Fruit fly (Drosophila melanogaster) whole organism, embryonic: ENCODE measurements around the gene Cpr67Fa1.

Experiments
- ATbp ChIP-seq: fragments of 200-800 bp; sonication (Bioruptor generic); optimal IDR thresholded peaks from 2 replicates; lab custom pipeline; 2017; ENCODE audit warnings: missing biosample characterization, mild to moderate bottlenecking, missing genetic modification characterization, missing genetic modification reagents
- Awh ChIP-seq: fragments of 200-800 bp; sonication (Bioruptor generic); IDR thresholded peaks from 2 replicates; pipeline ENCODE4, ENCODE4 v1.3.6; 2022; ENCODE audit warnings: missing biosample characterization, missing genetic modification characterization
- Bteb2 ChIP-seq: fragments of 200-800 bp; sonication (Bioruptor generic); optimal IDR thresholded peaks from 2 replicates; lab custom pipeline; 2016; ENCODE audit warnings: missing biosample characterization, missing genetic modification characterization
- CG10959 ChIP-seq: fragments of 200-800 bp; sonication (Bioruptor generic); IDR thresholded peaks from 2 replicates; pipeline ENCODE4 v1.3.6; 2022; ENCODE audit warnings: missing biosample characterization, missing genetic modification characterization
- CG11695 ChIP-seq: fragments of 200-800 bp; sonication (Bioruptor generic); IDR thresholded peaks from 3 replicates; pipeline ENCODE4 v1.3.6; 2022; ENCODE audit warnings: missing biosample characterization, missing genetic modification characterization
- CG14014 ChIP-seq: fragments of 200-800 bp; sonication (Bioruptor generic); IDR thresholded peaks from 2 replicates; pipeline ENCODE4 v1.3.6; 2022; ENCODE audit warnings: missing biosample characterization, missing genetic modification characterization
- CG15269 ChIP-seq: fragments of 200-800 bp; sonication (Bioruptor generic); optimal IDR thresholded peaks from 2 replicates; lab custom pipeline; 2018; ENCODE audit warnings: missing biosample characterization, mild to moderate bottlenecking, missing genetic modification characterization, moderate library complexity
- CG15514 ChIP-seq: fragments of 200-800 bp; sonication (Bioruptor generic); optimal IDR thresholded peaks from 3 replicates; lab custom pipeline; 2017; ENCODE audit warnings: missing biosample characterization, missing genetic modification characterization, mild to moderate bottlenecking, moderate library complexity, missing genetic modification reagents
- CG17359 ChIP-seq: fragments of 200-800 bp; sonication (Bioruptor generic); optimal IDR thresholded peaks from 3 replicates; lab custom pipeline; 2018; ENCODE audit warnings: missing biosample characterization, mild to moderate bottlenecking, missing genetic modification characterization, moderate library complexity
- CG2120 ChIP-seq: fragments of 200-800 bp; sonication (Bioruptor generic); optimal IDR thresholded peaks from 3 replicates; lab custom pipeline; 2016; ENCODE audit warnings: missing biosample characterization, missing genetic modification characterization
- CG2202 ChIP-seq: fragments of 200-800 bp; sonication (Bioruptor generic); optimal IDR thresholded peaks from 2 replicates; lab custom pipeline; 2018; ENCODE audit warnings: missing biosample characterization, mild to moderate bottlenecking, missing genetic modification characterization
- CG2712 ChIP-seq: fragments of 200-800 bp; optimal IDR thresholded peaks from 3 replicates; lab custom pipeline; 2019; ENCODE audit warnings: missing biosample characterization, mild to moderate bottlenecking, missing genetic modification characterization, moderate library complexity
- CG31224 ChIP-seq: fragments of 200-800 bp; sonication (Bioruptor generic); IDR thresholded peaks from 2 replicates; pipeline ENCODE4 v1.3.6; 2022; ENCODE audit warnings: missing biosample characterization, missing genetic modification characterization
- CG32772 ChIP-seq: fragments of 200-800 bp; sonication (Bioruptor generic); IDR thresholded peaks from 2 replicates; pipeline ENCODE4 v1.3.6; 2022; ENCODE audit warnings: missing biosample characterization, missing genetic modification characterization
- CG7839 ChIP-seq: fragments of 200-800 bp; sonication (Bioruptor generic); optimal IDR thresholded peaks from 3 replicates; lab custom pipeline; 2018; ENCODE audit warnings: missing biosample characterization, mild to moderate bottlenecking, missing genetic modification characterization, moderate library complexity
- CG8290 ChIP-seq, 3 experiments: fragments of 200-800 bp; sonication (Bioruptor generic); optimal IDR thresholded peaks; 2 replicates each; lab custom pipeline; 2016 to 2019; ENCODE audit warnings: missing biosample characterization in 3 of 3, missing genetic modification characterization in 3 of 3, mild to moderate bottlenecking in 2 of 3, moderate library complexity in 1 of 3
- Deaf1 ChIP-seq: fragments of 200-800 bp; optimal IDR thresholded peaks from 3 replicates; lab custom pipeline; 2019; ENCODE audit warnings: missing biosample characterization, mild to moderate bottlenecking, missing genetic modification characterization, moderate library complexity
- Hr51 ChIP-seq, 2 experiments: fragments of 200-800 bp; sonication (Bioruptor generic); optimal IDR thresholded peaks; 2 replicates in 1 of 2; 3 replicates in 1 of 2; lab custom pipeline; 2016 to 2018; ENCODE audit warnings: missing biosample characterization in 2 of 2, missing genetic modification characterization in 2 of 2, mild to moderate bottlenecking in 1 of 2, moderate library complexity in 1 of 2
- Hr78 ChIP-seq, 2 experiments: fragments of 200-800 bp in 1 of 2; fragments of >200 bp in 1 of 2; sonication (Bioruptor generic) in 1 of 2; optimal IDR thresholded peaks; 2 replicates each; lab custom pipeline; 2017 to 2019; ENCODE audit warnings: missing biosample characterization in 2 of 2, missing genetic modification characterization in 2 of 2, mild to moderate bottlenecking in 1 of 2, moderate library complexity in 1 of 2
- Kr ChIP-seq: fragments of 200-800 bp; sonication (Bioruptor generic); optimal IDR thresholded peaks from 2 replicates; lab custom pipeline; 2017; ENCODE audit warnings: missing biosample characterization, mild to moderate bottlenecking, missing genetic modification characterization
- Med ChIP-seq: fragments of 200-800 bp; sonication (Bioruptor generic); peaks from one replicate; lab custom pipeline; 2016; ENCODE audit warnings: missing biosample characterization, missing genetic modification characterization, mild to moderate bottlenecking, inconsistent platforms, moderate library complexity
- Opbp ChIP-seq: fragments of 200-800 bp; sonication (Bioruptor generic); IDR thresholded peaks from 3 replicates; pipeline ENCODE4 v1.3.6; 2022; ENCODE audit warnings: missing biosample characterization, missing genetic modification characterization; ENCODE audit not compliant: partially characterized antibody
- Rfx ChIP-seq: fragments of 200-800 bp; sonication (Bioruptor generic); IDR thresholded peaks from 2 replicates; pipeline ENCODE4 v1.3.6; 2022; ENCODE audit warnings: missing biosample characterization, missing genetic modification characterization
- Ssrp ChIP-seq: fragments of 200-800 bp; sonication (Bioruptor generic); optimal IDR thresholded peaks from 2 replicates; lab custom pipeline; 2018; ENCODE audit warnings: missing biosample characterization, mild to moderate bottlenecking, missing genetic modification characterization, moderate library complexity
- TFAM ChIP-seq: fragments of 200-800 bp; sonication (Bioruptor generic); optimal IDR thresholded peaks from 2 replicates; lab custom pipeline; 2017; ENCODE audit warnings: missing biosample characterization, missing genetic modification characterization, inconsistent platforms
- cg ChIP-seq: fragments of 200-800 bp; sonication (Bioruptor generic); optimal IDR thresholded peaks from 3 replicates; lab custom pipeline; 2019; ENCODE audit warnings: missing biosample characterization, mild to moderate bottlenecking, missing genetic modification characterization, moderate library complexity
- chm ChIP-seq: fragments of 200-800 bp; sonication (Bioruptor generic); IDR thresholded peaks from 2 replicates; pipeline ENCODE4 v1.3.6; 2022; ENCODE audit warnings: missing biosample characterization, missing genetic modification characterization
- chn ChIP-seq: fragments of 200-800 bp; sonication (Bioruptor generic); optimal IDR thresholded peaks from 2 replicates; lab custom pipeline; 2016; ENCODE audit warnings: missing biosample characterization, missing genetic modification characterization
- ci ChIP-seq: fragments of 200-800 bp; sonication (Bioruptor generic); IDR thresholded peaks from 3 replicates; pipeline ENCODE4 v1.3.6; 2022; ENCODE audit warnings: missing biosample characterization, missing genetic modification characterization
- cwo ChIP-seq: fragments of 200-800 bp; sonication (Bioruptor generic); optimal IDR thresholded peaks from 3 replicates; lab custom pipeline; 2017; ENCODE audit warnings: missing biosample characterization, missing genetic modification characterization, mild to moderate bottlenecking, moderate library complexity, missing genetic modification reagents
- dm ChIP-seq: fragments of 200-800 bp; sonication (Bioruptor generic); optimal IDR thresholded peaks from 3 replicates; lab custom pipeline; 2016; ENCODE audit warnings: missing biosample characterization, missing genetic modification characterization
- emc ChIP-seq: fragments of 200-800 bp; sonication (Bioruptor generic); optimal IDR thresholded peaks from 2 replicates; lab custom pipeline; 2016; ENCODE audit warnings: missing biosample characterization, missing genetic modification characterization
- gsb-n ChIP-seq: fragments of 200-800 bp; sonication (Bioruptor generic); optimal IDR thresholded peaks from 3 replicates; lab custom pipeline; 2018; ENCODE audit warnings: missing biosample characterization, mild to moderate bottlenecking, missing genetic modification characterization
- ind ChIP-seq: fragments of 200-800 bp; sonication (Bioruptor generic); optimal IDR thresholded peaks from 3 replicates; lab custom pipeline; 2016; ENCODE audit warnings: missing biosample characterization, missing genetic modification characterization
- kni ChIP-seq: fragments of 200-800 bp; sonication (Bioruptor generic); optimal IDR thresholded peaks from 3 replicates; lab custom pipeline; 2017; ENCODE audit warnings: mild to moderate bottlenecking, missing biosample characterization, missing genetic modification reagents, missing genetic modification characterization
- lmd ChIP-seq: fragments of 200-800 bp; sonication (Bioruptor generic); IDR thresholded peaks from 2 replicates; pipeline ENCODE4 v1.3.6; 2022; ENCODE audit warnings: missing biosample characterization, missing genetic modification characterization
- lov ChIP-seq, 2 experiments: fragments of 200-800 bp in 1 of 2; fragments of >200 bp in 1 of 2; sonication (Bioruptor generic) in 1 of 2; IDR thresholded peaks in 1 of 2; optimal IDR thresholded peaks in 1 of 2; 2 replicates in 1 of 2; 3 replicates in 1 of 2; pipeline versions ENCODE4 v1.3.6 to Lab custom; 2017 to 2022; ENCODE audit warnings: missing biosample characterization in 1 of 2, missing genetic modification characterization in 1 of 2
- pfk ChIP-seq: fragments of 200-800 bp; sonication (Bioruptor generic); optimal IDR thresholded peaks from 2 replicates; lab custom pipeline; 2018; ENCODE audit warnings: missing biosample characterization, mild to moderate bottlenecking, missing genetic modification characterization, moderate library complexity
- pros ChIP-seq: fragments of 200-800 bp; sonication (Bioruptor generic); optimal IDR thresholded peaks from 3 replicates; lab custom pipeline; 2019; ENCODE audit warnings: missing biosample characterization, mild to moderate bottlenecking, missing genetic modification characterization, moderate library complexity
- run ChIP-seq: fragments of 200-800 bp; sonication (Bioruptor generic); optimal IDR thresholded peaks from 3 replicates; lab custom pipeline; 2018; ENCODE audit warnings: missing biosample characterization, mild to moderate bottlenecking, missing genetic modification characterization
- seq ChIP-seq: fragments of 200-800 bp; sonication (Bioruptor generic); IDR thresholded peaks from 2 replicates; pipeline ENCODE4 v1.3.6; 2022; ENCODE audit warnings: missing biosample characterization, missing genetic modification characterization
- slbo ChIP-seq: fragments of 200-800 bp; sonication (Bioruptor generic); IDR thresholded peaks from 2 replicates; pipeline ENCODE4 v1.3.6; 2022; ENCODE audit warnings: missing biosample characterization, missing genetic modification characterization
- sob ChIP-seq: fragments of 200-800 bp; sonication (Bioruptor generic); IDR thresholded peaks from 2 replicates; pipeline ENCODE4 v1.3.6; 2022; ENCODE audit warnings: missing biosample characterization, missing genetic modification characterization
- tll ChIP-seq, 2 experiments: fragments of 200-800 bp in 1 of 2; fragments of >200 bp in 1 of 2; sonication (Bioruptor generic) in 1 of 2; optimal IDR thresholded peaks; 2 replicates each; lab custom pipeline; 2017 to 2019; ENCODE audit warnings: missing biosample characterization in 2 of 2, missing genetic modification characterization in 2 of 2, mild to moderate bottlenecking in 1 of 2, moderate library complexity in 1 of 2
- zfh1 ChIP-seq: fragments of 200-800 bp; sonication (Bioruptor generic); IDR thresholded peaks from 3 replicates; pipeline ENCODE4 v1.3.6; 2022; ENCODE audit warnings: missing biosample characterization, missing genetic modification characterization

Cpr67Fa1 gene

DNA sequence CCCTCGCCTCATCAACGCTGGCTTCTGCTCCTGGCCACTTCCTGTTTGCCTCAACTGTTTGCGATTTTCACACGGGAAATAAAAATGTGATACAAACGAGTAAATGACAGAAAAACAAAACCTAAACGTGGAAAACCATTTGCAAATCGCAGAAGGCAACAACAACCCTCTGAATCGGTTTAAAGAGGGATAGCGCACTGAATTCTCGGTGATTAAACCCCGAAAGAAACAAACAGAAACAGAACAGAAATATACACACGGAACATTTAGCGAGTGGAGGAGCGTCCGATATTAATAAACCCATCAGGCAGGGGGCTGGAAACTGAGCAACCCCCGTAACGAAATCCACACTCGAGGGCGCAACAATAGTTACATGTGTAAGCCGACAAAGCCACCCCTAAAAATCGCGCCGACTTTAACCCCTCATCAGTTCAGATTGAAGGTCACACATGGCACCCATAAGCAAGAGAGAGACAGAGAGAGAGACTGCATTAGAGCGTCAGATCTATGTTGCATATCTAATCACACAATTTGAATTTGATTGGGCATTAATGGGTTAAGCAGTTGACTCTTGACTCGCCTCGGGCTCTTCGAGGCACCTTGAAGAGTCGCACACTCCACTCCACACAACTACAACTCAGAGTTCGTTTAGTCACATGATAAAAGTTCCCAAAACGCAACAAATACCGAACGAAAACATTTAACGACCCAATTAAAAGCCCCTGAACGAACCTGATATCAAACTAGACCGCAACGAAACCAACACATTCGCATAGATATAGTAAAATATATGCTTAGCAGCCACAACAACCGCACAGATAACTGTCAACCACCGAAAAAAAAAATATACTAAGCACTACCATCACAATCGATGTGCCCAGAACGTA lies 27.9 kb upstream of the Cpr67Fa1 start:
- TF ChIP-seq lov (optimal IDR thresholded peaks at IDR 0.05; lab: Kevin White, UChicago): no peak
- peak; percentile 75; the same call in 1 of the 3 replicates for TF ChIP-seq lov (GFP tag; IDR thresholded peaks at IDR 0.05; lab: Robert Waterston, UW)
- TF ChIP-seq CG2120 (GFP tag; lab: Kevin White, UChicago): peak; percentile 24
- peak; percentile 12 for TF ChIP-seq CG2712 (tag; lab: Kevin White, UChicago)
- peak; percentile 48; the same call in 1 of the 3 replicates for TF ChIP-seq ci (GFP tag; lab: Robert Waterston, UW)
- TF ChIP-seq emc (GFP tag; lab: Kevin White, UChicago): no peak
- peak; percentile 20; the same call in 1 of the 2 replicates for TF ChIP-seq lmd (GFP tag; lab: Robert Waterston, UW)
- peak; percentile 29 for TF ChIP-seq cg (GFP tag; lab: Kevin White, UChicago)
- TF ChIP-seq Awh (GFP tag; lab: Robert Waterston, UW): peak; percentile 29; the same call in 1 of the 2 replicates
- peak; percentile 20 for TF ChIP-seq chn (GFP tag; lab: Kevin White, UChicago)
- TF ChIP-seq CG15269: peak; percentile 36
- TF ChIP-seq pros: peak; percentile 99
- peak; percentile 40; the same call in 1 of the 2 replicates for TF ChIP-seq chm (GFP tag; lab: Robert Waterston, UW)
- TF ChIP-seq CG32772 (GFP tag; lab: Robert Waterston, UW): 0 out of 2 replicates have a peak, but pooled peaks have one; percentile 28
- TF ChIP-seq Opbp: 0 out of 3 replicates have a peak, but pooled peaks have one; percentile 37
- 0 out of 3 replicates have a peak, but pooled peaks have one; percentile 43 for TF ChIP-seq zfh1 (GFP tag; lab: Robert Waterston, UW)
- peak; percentile 23 to 47 for TF ChIP-seq Hr51 (GFP tag; optimal IDR thresholded peaks at IDR 0.05; lab: Kevin White, UChicago)
- peak; percentile 34 for TF ChIP-seq ATbp (GFP tag; lab: Kevin White, UChicago)
- TF ChIP-seq Kr (GFP tag; lab: Kevin White, UChicago): peak; percentile 10
- peak in 1 of 2 experiments; percentile 32 for TF ChIP-seq tll (GFP tag; optimal IDR thresholded peaks at IDR 0.05; lab: Kevin White, UChicago)
- TF ChIP-seq seq (GFP tag; lab: Robert Waterston, UW): peak; percentile 77
- peak in 1 of 2 experiments; percentile 54 for TF ChIP-seq Hr78 (GFP tag; optimal IDR thresholded peaks at IDR 0.05; lab: Kevin White, UChicago)
- TF ChIP-seq Med: peak; percentile 80
- TF ChIP-seq CG10959 (GFP tag; lab: Robert Waterston, UW): no peak
- no peak for TF ChIP-seq dm (GFP tag; lab: Kevin White, UChicago)
- TF ChIP-seq Rfx (GFP tag; lab: Robert Waterston, UW): peak; percentile 40
- no peak for TF ChIP-seq TFAM (GFP tag; lab: Kevin White, UChicago)
- no peak for TF ChIP-seq CG17359 (tag; lab: Kevin White, UChicago)
- peak; percentile 56 for TF ChIP-seq pfk
- peak; percentile 26 for TF ChIP-seq CG7839
- TF ChIP-seq slbo (GFP tag; lab: Robert Waterston, UW): peak; percentile 50
- peak; percentile 83 for TF ChIP-seq gsb-n (tag; lab: Kevin White, UChicago)
- 0 out of 2 replicates have a peak, but pooled peaks have one; percentile 12 for TF ChIP-seq CG14014 (GFP tag; lab: Robert Waterston, UW)
- TF ChIP-seq CG31224 (GFP tag; lab: Robert Waterston, UW): no peak
- peak; percentile 59 for TF ChIP-seq kni (GFP tag; lab: Kevin White, UChicago)
- TF ChIP-seq Bteb2: no peak
- peak; percentile 12 for TF ChIP-seq Deaf1 (tag; lab: Kevin White, UChicago)
- no peak for TF ChIP-seq CG2202
- TF ChIP-seq ind (GFP tag; lab: Kevin White, UChicago): peak; percentile 2
- peak; percentile 33 for TF ChIP-seq cwo (GFP tag; lab: Kevin White, UChicago)
- TF ChIP-seq Ssrp (tag; lab: Kevin White, UChicago): no peak
- TF ChIP-seq CG8290 (GFP tag; optimal IDR thresholded peaks at IDR 0.05; lab: Kevin White, UChicago): no peak
- TF ChIP-seq CG8290 (tag; optimal IDR thresholded peaks at IDR 0.05; lab: Kevin White, UChicago): peak in 1 of 2 experiments; percentile 3
- peak; percentile 56 for TF ChIP-seq run (tag; lab: Kevin White, UChicago)
- TF ChIP-seq CG15514 (GFP tag; lab: Kevin White, UChicago): peak; percentile 10
- 0 out of 3 replicates have a peak, but pooled peaks have one; percentile 13 for TF ChIP-seq CG11695 (GFP tag; lab: Robert Waterston, UW)
- peak; percentile 27; the same call in 1 of the 2 replicates for TF ChIP-seq sob (GFP tag; lab: Robert Waterston, UW)
